Worm (Caenorhabditis elegans) whole organism, late embryonic: Measurements from ENCODE around the gene pgl-1.

Source experiments
- K09A11.1 ChIP-seq: sonication (generic microtip); optimal IDR thresholded peaks from 2 replicates; lab custom pipeline; 2017; ENCODE audit warnings: antibody characterized with exemption, mild to moderate bottlenecking, missing genetic modification characterization, missing compliant biosample characterization; ENCODE audit not compliant: insufficient read depth
- ama-1 ChIP-seq: fragments of 150-350 bp; optimal IDR thresholded peaks from 2 replicates; lab custom pipeline; 2014
- ceh-30 ChIP-seq: fragments of 150-350 bp; optimal IDR thresholded peaks from 2 replicates; lab custom pipeline; 2014; ENCODE audit warnings: missing biosample characterization, missing genetic modification characterization
- ceh-48 ChIP-seq: sonication (generic microtip); optimal IDR thresholded peaks from 2 replicates; lab custom pipeline; 2016; ENCODE audit warnings: missing genetic modification characterization, inconsistent platforms, missing compliant biosample characterization
- ets-4 ChIP-seq: sonication (generic microtip); optimal IDR thresholded peaks from 2 replicates; lab custom pipeline; 2016; ENCODE audit warnings: missing genetic modification characterization, missing compliant biosample characterization
- fax-1 ChIP-seq: sonication (generic microtip); optimal IDR thresholded peaks from 2 replicates; lab custom pipeline; 2016; ENCODE audit warnings: missing genotype, missing genetic modification characterization, missing compliant biosample characterization
- hlh-15 ChIP-seq: sonication (generic microtip); optimal IDR thresholded peaks from 2 replicates; lab custom pipeline; 2016; ENCODE audit warnings: missing genetic modification characterization, missing compliant biosample characterization
- madf-2 ChIP-seq: sonication (generic microtip); optimal IDR thresholded peaks from 2 replicates; lab custom pipeline; 2017; ENCODE audit warnings: missing genetic modification characterization, missing compliant biosample characterization
- nfya-1 ChIP-seq: sonication (generic microtip); optimal IDR thresholded peaks from 2 replicates; lab custom pipeline; 2017; ENCODE audit warnings: missing genetic modification characterization, mild to moderate bottlenecking, missing compliant biosample characterization, antibody characterized with exemption, moderate library complexity
- nhr-11 ChIP-seq: fragments of 150-350 bp; optimal IDR thresholded peaks from 2 replicates; lab custom pipeline; 2014; ENCODE audit warnings: missing biosample characterization, missing genetic modification characterization
- pag-3 ChIP-seq: sonication (generic microtip); optimal IDR thresholded peaks from 2 replicates; lab custom pipeline; 2016; ENCODE audit warnings: missing compliant biosample characterization, missing genetic modification characterization, borderline replicate concordance
- sox-4 ChIP-seq: sonication (generic microtip); optimal IDR thresholded peaks from 2 replicates; lab custom pipeline; 2017; ENCODE audit warnings: mild to moderate bottlenecking, missing genetic modification characterization, inconsistent platforms, missing compliant biosample characterization
- unc-3 ChIP-seq, 2 experiments: fragments of 200-800 bp in 1 of 2; sonication (Bioruptor generic) in 1 of 2; sonication (generic microtip) in 1 of 2; conservative IDR thresholded peaks in 1 of 2; optimal IDR thresholded peaks in 1 of 2; 2 replicates each; pipeline versions ENCODE4 v1.3.6 to Lab custom; 2016 to 2022; ENCODE audit warnings: missing compliant biosample characterization in 2 of 2, missing genetic modification characterization in 2 of 2, missing genetic modification reagents in 1 of 2
- zip-5 ChIP-seq: sonication (generic microtip); optimal IDR thresholded peaks from 2 replicates; lab custom pipeline; 2016; ENCODE audit warnings: missing genetic modification characterization, missing compliant biosample characterization

DNA sequence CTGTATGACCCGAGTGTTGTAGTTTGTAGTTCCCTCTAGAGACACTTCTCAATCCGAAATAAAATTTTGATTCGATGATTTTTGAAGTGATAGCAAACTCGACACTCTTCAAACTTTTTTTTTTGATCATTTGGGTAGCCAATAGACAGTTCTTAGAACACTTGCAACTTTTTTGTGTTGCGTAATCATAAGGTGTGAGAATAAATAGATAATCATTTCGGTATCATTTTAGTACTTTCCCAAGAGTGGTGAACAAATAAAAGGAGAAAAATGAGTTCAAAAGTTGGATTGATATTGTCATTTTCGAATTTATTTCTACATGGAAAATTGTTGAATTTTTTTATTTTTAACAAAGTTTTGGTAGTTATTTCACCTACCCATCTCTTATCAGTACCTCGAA is 47.7 kb upstream of the pgl-1 start:
- TF ChIP-seq zip-5 (tag; lab: Kevin White, UChicago) (no peak), pag-3 (tag; lab: Kevin White, UChicago) (no peak), K09A11.1 (tag; lab: Kevin White, UChicago) (no peak), unc-3 (GFP tag; conservative IDR thresholded peaks at IDR 0.05; lab: Robert Waterston, UW) (no peak), unc-3 (tag; optimal IDR thresholded peaks at IDR 0.05; lab: Kevin White, UChicago) (no peak), sox-4 (tag; lab: Kevin White, UChicago) (no peak), madf-2 (tag; lab: Kevin White, UChicago) (no peak), nfya-1 (tag; lab: Kevin White, UChicago) (no peak), ets-4 (tag; lab: Kevin White, UChicago) (no peak), fax-1 (no peak), ceh-48 (tag; lab: Kevin White, UChicago) (no peak), hlh-15 (tag; lab: Kevin White, UChicago) (no peak), ama-1 (no peak), nhr-11 (tag; lab: Kevin White, UChicago) (no peak), ceh-30 (no peak)
